Worm (Caenorhabditis elegans) whole organism, late embryonic: ENCODE measurements around the gene F21C10.5.

ENCODE experiments used
- K02D7.2 ChIP-seq: sonication (generic microtip); optimal IDR thresholded peaks from 2 replicates; lab custom pipeline; 2017; ENCODE audit warnings: mild to moderate bottlenecking, missing genetic modification characterization, missing compliant biosample characterization
- K09A11.1 ChIP-seq: sonication (generic microtip); optimal IDR thresholded peaks from 2 replicates; lab custom pipeline; 2017; ENCODE audit warnings: antibody characterized with exemption, mild to moderate bottlenecking, missing genetic modification characterization, missing compliant biosample characterization; ENCODE audit not compliant: insufficient read depth
- Y22D7AL.16 ChIP-seq: sonication (generic microtip); optimal IDR thresholded peaks from 2 replicates; lab custom pipeline; 2016; ENCODE audit warnings: missing genetic modification characterization, missing compliant biosample characterization
- ama-1 ChIP-seq: fragments of 150-350 bp; optimal IDR thresholded peaks from 2 replicates; lab custom pipeline; 2014
- ceh-14 ChIP-seq: sonication (generic microtip); optimal IDR thresholded peaks from 2 replicates; lab custom pipeline; 2016; ENCODE audit warnings: missing genotype, missing genetic modification characterization, missing compliant biosample characterization
- ceh-18 ChIP-seq: sonication (generic microtip); optimal IDR thresholded peaks from 2 replicates; lab custom pipeline; 2016; ENCODE audit warnings: missing genetic modification characterization, missing compliant biosample characterization
- ceh-19 ChIP-seq: fragments of 200-800 bp; sonication (Bioruptor generic); optimal IDR thresholded peaks from 2 replicates; lab custom pipeline; 2018; ENCODE audit warnings: mild to moderate bottlenecking, missing genetic modification characterization, missing compliant biosample characterization
- ceh-22 ChIP-seq: sonication (generic microtip); optimal IDR thresholded peaks from 2 replicates; lab custom pipeline; 2017; ENCODE audit warnings: missing biosample characterization, missing genetic modification characterization
- ceh-30 ChIP-seq: fragments of 150-350 bp; optimal IDR thresholded peaks from 2 replicates; lab custom pipeline; 2014; ENCODE audit warnings: missing biosample characterization, missing genetic modification characterization
- ceh-45 ChIP-seq: fragments of 200-800 bp; sonication (Bioruptor generic); IDR thresholded peaks from 2 replicates; pipeline ENCODE4 v1.3.6; 2022; ENCODE audit warnings: missing genetic modification reagents, missing genetic modification characterization, missing compliant biosample characterization
- ceh-48 ChIP-seq: sonication (generic microtip); optimal IDR thresholded peaks from 2 replicates; lab custom pipeline; 2016; ENCODE audit warnings: missing genetic modification characterization, inconsistent platforms, missing compliant biosample characterization
- ceh-9 ChIP-seq: sonication (generic microtip); optimal IDR thresholded peaks from 2 replicates; lab custom pipeline; 2016; ENCODE audit warnings: mild to moderate bottlenecking, missing genetic modification characterization, inconsistent platforms, missing compliant biosample characterization
- che-1 ChIP-seq: sonication (generic microtip); optimal IDR thresholded peaks from 2 replicates; lab custom pipeline; 2016; ENCODE audit warnings: mild to moderate bottlenecking, missing genetic modification characterization, missing compliant biosample characterization
- dmd-4 ChIP-seq: sonication (generic microtip); optimal IDR thresholded peaks from 2 replicates; lab custom pipeline; 2016; ENCODE audit warnings: borderline replicate concordance, missing genetic modification characterization, missing compliant biosample characterization
- dve-1 ChIP-seq: sonication (generic microtip); optimal IDR thresholded peaks from 2 replicates; lab custom pipeline; 2017; ENCODE audit warnings: antibody characterized with exemption, mild to moderate bottlenecking, missing genetic modification characterization, missing compliant biosample characterization
- elt-2 ChIP-seq: sonication (generic microtip); optimal IDR thresholded peaks from 2 replicates; lab custom pipeline; 2016; ENCODE audit warnings: missing genetic modification reagents, missing genetic modification characterization, missing compliant biosample characterization
- fkh-6 ChIP-seq: sonication (generic microtip); optimal IDR thresholded peaks from 2 replicates; lab custom pipeline; 2016; ENCODE audit warnings: missing genetic modification characterization, missing compliant biosample characterization
- gmeb-2 ChIP-seq: sonication (generic microtip); optimal IDR thresholded peaks from 2 replicates; lab custom pipeline; 2016; ENCODE audit warnings: missing genetic modification characterization, inconsistent platforms, missing compliant biosample characterization
- hlh-13 ChIP-seq: fragments of 200-800 bp; sonication (Bioruptor generic); optimal IDR thresholded peaks from 2 replicates; lab custom pipeline; 2018; ENCODE audit warnings: mild to moderate bottlenecking, missing genetic modification characterization, missing compliant biosample characterization
- hlh-15 ChIP-seq: sonication (generic microtip); optimal IDR thresholded peaks from 2 replicates; lab custom pipeline; 2016; ENCODE audit warnings: missing genetic modification characterization, missing compliant biosample characterization
- hlh-8 ChIP-seq: sonication (generic microtip); optimal IDR thresholded peaks from 2 replicates; lab custom pipeline; 2016; ENCODE audit warnings: missing genotype, missing genetic modification characterization, missing compliant biosample characterization
- lim-6 ChIP-seq: sonication (generic microtip); optimal IDR thresholded peaks from 2 replicates; lab custom pipeline; 2016; ENCODE audit warnings: missing genetic modification characterization, missing compliant biosample characterization
- lin-11 ChIP-seq: fragments of 200-800 bp; sonication (Bioruptor generic); optimal IDR thresholded peaks from 2 replicates; lab custom pipeline; 2018; ENCODE audit warnings: mild to moderate bottlenecking, missing genetic modification characterization, missing compliant biosample characterization
- madf-2 ChIP-seq: sonication (generic microtip); optimal IDR thresholded peaks from 2 replicates; lab custom pipeline; 2017; ENCODE audit warnings: missing genetic modification characterization, missing compliant biosample characterization
- nfya-1 ChIP-seq: sonication (generic microtip); optimal IDR thresholded peaks from 2 replicates; lab custom pipeline; 2017; ENCODE audit warnings: missing genetic modification characterization, mild to moderate bottlenecking, missing compliant biosample characterization, antibody characterized with exemption, moderate library complexity
- nhr-11 ChIP-seq: fragments of 150-350 bp; optimal IDR thresholded peaks from 2 replicates; lab custom pipeline; 2014; ENCODE audit warnings: missing biosample characterization, missing genetic modification characterization
- nhr-232 ChIP-seq: sonication (generic microtip); optimal IDR thresholded peaks from 2 replicates; lab custom pipeline; 2016; ENCODE audit warnings: missing genetic modification characterization, missing compliant biosample characterization
- npax-4 ChIP-seq: sonication (generic microtip); optimal IDR thresholded peaks from 2 replicates; lab custom pipeline; 2016; ENCODE audit warnings: missing genetic modification characterization, missing compliant biosample characterization
- odd-2 ChIP-seq: sonication (generic microtip); optimal IDR thresholded peaks from 2 replicates; lab custom pipeline; 2017; ENCODE audit warnings: antibody characterized with exemption, mild to moderate bottlenecking, missing genetic modification characterization, missing compliant biosample characterization
- pha-4 ChIP-seq: fragments of 150-350 bp; optimal IDR thresholded peaks from 2 replicates; lab custom pipeline; 2018; ENCODE audit warnings: missing biosample characterization, missing genetic modification reagents, missing genetic modification characterization
- pros-1 ChIP-seq: fragments of 150-350 bp; optimal IDR thresholded peaks from 2 replicates; lab custom pipeline; 2014; ENCODE audit warnings: missing biosample characterization, missing genetic modification reagents, missing genetic modification characterization
- sox-2 ChIP-seq: fragments of 200-800 bp; sonication (Bioruptor generic); IDR thresholded peaks from 2 replicates; pipeline ENCODE4 v1.3.6; 2022; ENCODE audit warnings: missing genetic modification reagents, missing genetic modification characterization, missing compliant biosample characterization
- sox-4 ChIP-seq: sonication (generic microtip); optimal IDR thresholded peaks from 2 replicates; lab custom pipeline; 2017; ENCODE audit warnings: mild to moderate bottlenecking, missing genetic modification characterization, inconsistent platforms, missing compliant biosample characterization
- unc-3 ChIP-seq, 2 experiments: fragments of 200-800 bp in 1 of 2; sonication (Bioruptor generic) in 1 of 2; sonication (generic microtip) in 1 of 2; conservative IDR thresholded peaks in 1 of 2; optimal IDR thresholded peaks in 1 of 2; 2 replicates each; pipeline versions ENCODE4 v1.3.6 to Lab custom; 2016 to 2022; ENCODE audit warnings: missing compliant biosample characterization in 2 of 2, missing genetic modification characterization in 2 of 2, missing genetic modification reagents in 1 of 2
- unc-55 ChIP-seq: sonication (generic microtip); optimal IDR thresholded peaks from 2 replicates; lab custom pipeline; 2017; ENCODE audit warnings: missing biosample characterization, missing genetic modification reagents, missing genetic modification characterization
- zip-5 ChIP-seq: sonication (generic microtip); optimal IDR thresholded peaks from 2 replicates; lab custom pipeline; 2016; ENCODE audit warnings: missing genetic modification characterization, missing compliant biosample characterization

The F21C10.5 gene

ce11 chrV:9095613-9096317 lies 29.7 kb upstream of the F21C10.5 start, which contains the start of gene F21C10.10 (continued):
- no peak for TF ChIP-seq ceh-9 (tag; lab: Kevin White, UChicago)
- TF ChIP-seq npax-4 (tag; lab: Kevin White, UChicago): no peak
- no peak for TF ChIP-seq lin-11 (tag; lab: Kevin White, UChicago)
- no peak for TF ChIP-seq sox-4 (tag; lab: Kevin White, UChicago)

- TF ChIP-seq odd-2: no peak
- no peak for TF ChIP-seq npax-4 (tag; lab: Kevin White, UChicago)
- TF ChIP-seq ceh-30 (tag; lab: Kevin White, UChicago): no peak
- TF ChIP-seq lim-6: no peak
- no peak for TF ChIP-seq fkh-6 (tag; lab: Kevin White, UChicago)
- no peak for TF ChIP-seq elt-2 (tag; lab: Kevin White, UChicago)
- TF ChIP-seq pros-1 (tag; lab: Kevin White, UChicago): no peak
- TF ChIP-seq ceh-18: no peak
- TF ChIP-seq nhr-11 (tag; lab: Kevin White, UChicago): no peak
- TF ChIP-seq sox-4 (tag; lab: Kevin White, UChicago): no peak
- no peak for TF ChIP-seq ama-1 (lab: Kevin White, UChicago)
- no peak for TF ChIP-seq hlh-15 (tag; lab: Kevin White, UChicago)
- TF ChIP-seq hlh-8: no peak
- TF ChIP-seq lin-11 (tag; lab: Kevin White, UChicago): no peak
- TF ChIP-seq K09A11.1 (tag; lab: Kevin White, UChicago): no peak
- TF ChIP-seq che-1 (tag; lab: Kevin White, UChicago): no peak
- TF ChIP-seq, all 69 proteins: peak for 0
Measured at ce11 chrV:9096674-9097073, 28.8 kb upstream of the F21C10.5 start.

ce11 chrV:9097213-9097612 lies 28.2 kb upstream of the F21C10.5 start:
- TF ChIP-seq odd-2: no peak
- no peak for TF ChIP-seq npax-4 (tag; lab: Kevin White, UChicago)
- TF ChIP-seq ama-1 (lab: Kevin White, UChicago): no peak
- TF ChIP-seq K02D7.2 (tag; lab: Kevin White, UChicago): no peak
- TF ChIP-seq unc-55: no peak
- no peak for TF ChIP-seq pha-4 (tag; lab: Kevin White, UChicago)
- no peak for TF ChIP-seq ceh-48 (tag; lab: Kevin White, UChicago)
- TF ChIP-seq K09A11.1 (tag; lab: Kevin White, UChicago): no peak
- TF ChIP-seq ceh-19: no peak
- TF ChIP-seq sox-2 (GFP tag; lab: Robert Waterston, UW): no peak
- no peak for TF ChIP-seq ceh-14 (tag; lab: Kevin White, UChicago)
- TF ChIP-seq fkh-6 (tag; lab: Kevin White, UChicago): no peak
- TF ChIP-seq hlh-8: no peak
- no peak for TF ChIP-seq ceh-22 (tag; lab: Kevin White, UChicago)
- no peak for TF ChIP-seq nhr-232 (tag; lab: Kevin White, UChicago)
- TF ChIP-seq ceh-30 (tag; lab: Kevin White, UChicago): no peak
- TF ChIP-seq elt-2 (tag; lab: Kevin White, UChicago): no peak
- no peak for TF ChIP-seq dmd-4 (tag; lab: Kevin White, UChicago)
- no peak for TF ChIP-seq unc-3 (GFP tag; conservative IDR thresholded peaks at IDR 0.05; lab: Robert Waterston, UW)
- no peak for TF ChIP-seq unc-3 (tag; optimal IDR thresholded peaks at IDR 0.05; lab: Kevin White, UChicago)
- TF ChIP-seq Y22D7AL.16 (tag; lab: Kevin White, UChicago): no peak

ce11 chrV:9098280-9098973 lies 27.0 kb upstream of the F21C10.5 start, which contains the start of gene F21C10.9:
F21C10.9 (minus strand) TSS chrV:9098696.
- TF ChIP-seq zip-5 (tag; lab: Kevin White, UChicago): no peak
- no peak for TF ChIP-seq nfya-1 (tag; lab: Kevin White, UChicago)
- no peak for TF ChIP-seq dve-1 (tag; lab: Kevin White, UChicago)
- TF ChIP-seq hlh-13 (GFP tag; lab: Kevin White, UChicago): no peak
- no peak for TF ChIP-seq ceh-45 (GFP tag; lab: Robert Waterston, UW)
- no peak for TF ChIP-seq madf-2 (tag; lab: Kevin White, UChicago)
- TF ChIP-seq nhr-11 (tag; lab: Kevin White, UChicago): no peak
- no peak for TF ChIP-seq gmeb-2 (tag; lab: Kevin White, UChicago)
- no peak for TF ChIP-seq ceh-14 (tag; lab: Kevin White, UChicago)
- no peak for TF ChIP-seq pha-4 (tag; lab: Kevin White, UChicago)
